Worm (Caenorhabditis elegans) whole organism, L4 larva: ENCODE data around the gene F59A7.11.

Experiments used
- F26F4.8 ChIP-seq: fragments of 200-800 bp; sonication (Bioruptor generic); conservative IDR thresholded peaks from 2 replicates; pipeline ENCODE4 v1.3.6; 2022; ENCODE audit warnings: missing genetic modification characterization, missing compliant biosample characterization
- F37D6.2 ChIP-seq: sonication (generic microtip); optimal IDR thresholded peaks from 2 replicates; lab custom pipeline; 2016; ENCODE audit warnings: mild to moderate bottlenecking, missing genetic modification characterization, missing compliant biosample characterization
- R02D3.7 ChIP-seq: fragments of 150-350 bp; sonication (generic microtip); optimal IDR thresholded peaks from 3 replicates; lab custom pipeline; 2014; ENCODE audit warnings: missing biosample characterization, missing genetic modification characterization
- Y48G9A.11 ChIP-seq: fragments of 200-800 bp; sonication (Bioruptor generic); IDR thresholded peaks from 2 replicates; pipeline ENCODE4 v1.3.6; 2022; ENCODE audit warnings: missing genetic modification reagents, missing genetic modification characterization, missing compliant biosample characterization
- Y5F2A.4 ChIP-seq: fragments of 200-800 bp; sonication (Bioruptor generic); optimal IDR thresholded peaks from 2 replicates; lab custom pipeline; 2018; ENCODE audit warnings: mild to moderate bottlenecking, missing genetic modification characterization, missing compliant biosample characterization
- Y75B8A.6 ChIP-seq: fragments of 200-800 bp; sonication (Bioruptor generic); IDR thresholded peaks from 2 replicates; pipeline ENCODE4 v1.3.6; 2022; ENCODE audit warnings: missing genetic modification reagents, missing genetic modification characterization, missing compliant biosample characterization
- ZK337.2 ChIP-seq: fragments of 200-800 bp; sonication (Bioruptor generic); IDR thresholded peaks from 2 replicates; pipeline ENCODE4 v1.3.6; 2022; ENCODE audit warnings: missing genetic modification reagents, missing genetic modification characterization, missing compliant biosample characterization
- ZK546.5 ChIP-seq, 2 experiments: sonication (generic microtip); optimal IDR thresholded peaks; 2 replicates each; lab custom pipeline; 2017; ENCODE audit warnings: missing biosample characterization in 2 of 2, missing genetic modification characterization in 2 of 2
- ama-1 ChIP-seq: fragments of 150-350 bp; optimal IDR thresholded peaks from 2 replicates; lab custom pipeline; 2014; ENCODE audit warnings: inconsistent platforms, mixed read lengths
- arid-1 ChIP-seq: fragments of 200-800 bp; sonication (Bioruptor generic); conservative IDR thresholded peaks from 2 replicates; pipeline ENCODE4 v1.3.6; 2022; ENCODE audit warnings: missing genetic modification reagents, missing genetic modification characterization, missing compliant biosample characterization
- attf-4 ChIP-seq: sonication (generic microtip); optimal IDR thresholded peaks from 3 replicates; lab custom pipeline; 2017; ENCODE audit warnings: missing biosample characterization, missing genetic modification characterization
- ceh-32 ChIP-seq: sonication (generic microtip); optimal IDR thresholded peaks from 2 replicates; lab custom pipeline; 2016; ENCODE audit warnings: mild to moderate bottlenecking, missing genetic modification characterization, missing compliant biosample characterization; ENCODE audit not compliant: poor library complexity
- ces-1 ChIP-seq: fragments of 150-350 bp; sonication (generic microtip); optimal IDR thresholded peaks from 4 replicates; lab custom pipeline; 2014; ENCODE audit warnings: missing biosample characterization, missing genetic modification reagents, missing genetic modification characterization
- daf-19 ChIP-seq: fragments of 200-800 bp; sonication (Bioruptor generic); conservative IDR thresholded peaks from 2 replicates; pipeline ENCODE4 v1.3.6; 2022; ENCODE audit warnings: missing genetic modification characterization, missing compliant biosample characterization
- dmd-8 ChIP-seq: fragments of 200-800 bp; sonication (Bioruptor generic); IDR thresholded peaks from 2 replicates; pipeline ENCODE4 v1.3.6; 2022; ENCODE audit warnings: missing genetic modification characterization, missing compliant biosample characterization
- duxl-1 ChIP-seq: sonication (generic microtip); optimal IDR thresholded peaks from 2 replicates; lab custom pipeline; 2016; ENCODE audit warnings: mild to moderate bottlenecking, missing genetic modification characterization, moderate library complexity, missing compliant biosample characterization; ENCODE audit not compliant: poor library complexity
- dve-1 ChIP-seq: sonication (generic microtip); optimal IDR thresholded peaks from 2 replicates; lab custom pipeline; 2017; ENCODE audit warnings: antibody characterized with exemption, mild to moderate bottlenecking, missing genetic modification characterization, missing compliant biosample characterization; ENCODE audit not compliant: insufficient read depth
- egl-27 ChIP-seq: sonication (generic microtip); optimal IDR thresholded peaks from 3 replicates; lab custom pipeline; 2017; ENCODE audit warnings: missing biosample characterization, missing genetic modification reagents, missing genetic modification characterization
- fos-1 ChIP-seq: fragments of 150-350 bp; optimal IDR thresholded peaks from 2 replicates; lab custom pipeline; 2014; ENCODE audit warnings: missing biosample characterization, missing genetic modification characterization
- hif-1 ChIP-seq, 2 experiments: sonication (generic microtip); optimal IDR thresholded peaks; 2 replicates each; lab custom pipeline; 2016 to 2017; ENCODE audit warnings: missing compliant biosample characterization in 2 of 2, missing genetic modification characterization in 2 of 2, missing genetic modification reagents in 2 of 2, missing genotype in 2 of 2, mild to moderate bottlenecking in 1 of 2
- hlh-30 ChIP-seq: sonication (generic microtip); optimal IDR thresholded peaks from 2 replicates; lab custom pipeline; 2017; ENCODE audit warnings: antibody characterized with exemption, mild to moderate bottlenecking, missing genetic modification characterization, missing compliant biosample characterization; ENCODE audit not compliant: insufficient read depth
- hmg-1.1 ChIP-seq: fragments of 200-800 bp; sonication (Bioruptor generic); IDR thresholded peaks from 2 replicates; pipeline ENCODE4 v1.3.6; 2022; ENCODE audit warnings: missing genetic modification reagents, missing genetic modification characterization, missing compliant biosample characterization
- jun-1 ChIP-seq: fragments of 150-350 bp; optimal IDR thresholded peaks from 2 replicates; lab custom pipeline; 2014; ENCODE audit warnings: missing biosample characterization, missing genetic modification reagents, missing genetic modification characterization
- lin-1 ChIP-seq: fragments of 200-800 bp; sonication (Bioruptor generic); IDR thresholded peaks from 2 replicates; pipeline ENCODE4 v1.3.6; 2022; ENCODE audit warnings: missing genetic modification reagents, missing genetic modification characterization, missing compliant biosample characterization
- lin-13 ChIP-seq: fragments of 150-350 bp; optimal IDR thresholded peaks from 2 replicates; lab custom pipeline; 2014; ENCODE audit warnings: missing biosample characterization, missing genetic modification reagents, missing genetic modification characterization
- lin-38 ChIP-seq: fragments of 200-800 bp; sonication (Bioruptor generic); IDR thresholded peaks from 2 replicates; pipeline ENCODE4 v1.3.6; 2022; ENCODE audit warnings: missing genetic modification reagents, missing genetic modification characterization, missing compliant biosample characterization
- lin-39 ChIP-seq: fragments of 150-350 bp; optimal IDR thresholded peaks from 2 replicates; lab custom pipeline; 2014; ENCODE audit warnings: missing biosample characterization, missing genetic modification reagents, missing genetic modification characterization
- madf-5 ChIP-seq, 2 experiments: fragments of 200-800 bp; sonication (Bioruptor generic); IDR thresholded peaks; 2 replicates each; pipeline ENCODE4 v1.3.6; 2022; ENCODE audit warnings: missing compliant biosample characterization in 2 of 2, missing genetic modification characterization in 2 of 2
- mxl-2 ChIP-seq: fragments of 200-800 bp; sonication (Bioruptor generic); conservative IDR thresholded peaks from 2 replicates; pipeline ENCODE4 v1.3.6; 2022; ENCODE audit warnings: missing genetic modification reagents, missing genetic modification characterization, missing compliant biosample characterization
- nhr-10 ChIP-seq: fragments of 150-350 bp; optimal IDR thresholded peaks from 2 replicates; lab custom pipeline; 2014; ENCODE audit warnings: missing biosample characterization, missing genetic modification characterization
- nhr-11 ChIP-seq: fragments of 150-350 bp; optimal IDR thresholded peaks from 2 replicates; lab custom pipeline; 2014; ENCODE audit warnings: missing biosample characterization, missing genetic modification characterization
- nhr-111 ChIP-seq: fragments of 200-800 bp; sonication (Bioruptor generic); optimal IDR thresholded peaks from 2 replicates; lab custom pipeline; 2018; ENCODE audit warnings: mild to moderate bottlenecking, missing genetic modification characterization, missing compliant biosample characterization
- nhr-25 ChIP-seq: sonication (generic microtip); optimal IDR thresholded peaks from 2 replicates; lab custom pipeline; 2017; ENCODE audit warnings: missing genetic modification characterization, mild to moderate bottlenecking, missing compliant biosample characterization, antibody characterized with exemption, moderate library complexity, borderline replicate concordance; ENCODE audit not compliant: insufficient read depth
- nhr-42 ChIP-seq: fragments of 200-800 bp; sonication (Bioruptor generic); IDR thresholded peaks from 2 replicates; pipeline ENCODE4 v1.3.6; 2022; ENCODE audit warnings: missing genetic modification characterization, missing compliant biosample characterization
- nhr-6 ChIP-seq: fragments of 150-350 bp; optimal IDR thresholded peaks from 2 replicates; lab custom pipeline; 2014; ENCODE audit warnings: missing biosample characterization, missing genetic modification characterization
- pha-4 ChIP-seq, 2 experiments: fragments of 150-350 bp in 1 of 2; fragments of 200-800 bp in 1 of 2; sonication (Bioruptor generic) in 1 of 2; IDR thresholded peaks in 1 of 2; optimal IDR thresholded peaks in 1 of 2; 2 replicates each; pipeline versions ENCODE4 v1.3.6 to Lab custom; 2014 to 2022; ENCODE audit warnings: missing genetic modification characterization in 2 of 2, missing genetic modification reagents in 2 of 2, missing biosample characterization in 1 of 2, missing compliant biosample characterization in 1 of 2
- pqm-1 ChIP-seq: sonication (generic microtip); optimal IDR thresholded peaks from 2 replicates; lab custom pipeline; 2017; ENCODE audit warnings: missing biosample characterization, missing genetic modification characterization
- sdz-12 ChIP-seq: fragments of 200-800 bp; sonication (Bioruptor generic); optimal IDR thresholded peaks from 2 replicates; lab custom pipeline; 2018; ENCODE audit warnings: mild to moderate bottlenecking, missing genetic modification characterization, missing compliant biosample characterization
- skn-1 ChIP-seq: fragments of 150-350 bp; optimal IDR thresholded peaks from 2 replicates; lab custom pipeline; 2014; ENCODE audit warnings: missing biosample characterization, missing genetic modification characterization
- snpc-1.2 ChIP-seq: fragments of 200-800 bp; sonication (Bioruptor generic); IDR thresholded peaks from 2 replicates; pipeline ENCODE4 v1.3.6; 2022; ENCODE audit warnings: missing genetic modification reagents, missing genetic modification characterization, missing compliant biosample characterization
- snpc-4 ChIP-seq: fragments of 150-350 bp; optimal IDR thresholded peaks from 2 replicates; lab custom pipeline; 2014; ENCODE audit warnings: missing biosample characterization, missing genetic modification characterization
- spr-3 ChIP-seq: fragments of 200-800 bp; sonication (Bioruptor generic); optimal IDR thresholded peaks from 2 replicates; lab custom pipeline; 2018; ENCODE audit warnings: mild to moderate bottlenecking, missing genetic modification characterization, missing compliant biosample characterization
- tag-97 ChIP-seq: fragments of 200-800 bp; sonication (Bioruptor generic); IDR thresholded peaks from 2 replicates; pipeline ENCODE4 v1.3.6; 2022; ENCODE audit warnings: missing genetic modification characterization, missing compliant biosample characterization
- tra-1 ChIP-seq: fragments of 200-800 bp; sonication (Bioruptor generic); IDR thresholded peaks from 2 replicates; pipeline ENCODE4 v1.3.6; 2022; ENCODE audit warnings: missing genetic modification reagents, missing genetic modification characterization, missing compliant biosample characterization
- unc-62 ChIP-seq, 3 experiments: fragments of 150-350 bp in 1 of 3; sonication (generic microtip); optimal IDR thresholded peaks in 2 of 3; peaks in 1 of 3; 1 replicate in 1 of 3; 2 replicates in 2 of 3; lab custom pipeline; 2014 to 2017; ENCODE audit warnings: missing biosample characterization in 3 of 3, missing genetic modification characterization in 3 of 3, missing genetic modification reagents in 3 of 3, missing genotype in 1 of 3
- zag-1 ChIP-seq: fragments of 150-350 bp; optimal IDR thresholded peaks from 2 replicates; lab custom pipeline; 2014; ENCODE audit warnings: missing biosample characterization, missing genetic modification characterization
- zfp-2 ChIP-seq: sonication (generic microtip); optimal IDR thresholded peaks from 2 replicates; lab custom pipeline; 2016; ENCODE audit warnings: mild to moderate bottlenecking, missing genetic modification characterization, missing compliant biosample characterization
- zfp-3 ChIP-seq: fragments of 200-800 bp; sonication (Bioruptor generic); conservative IDR thresholded peaks from 2 replicates; pipeline ENCODE4 v1.3.6; 2022; ENCODE audit warnings: missing genetic modification reagents, missing genetic modification characterization, missing compliant biosample characterization

F59A7.11 gene

DNA sequence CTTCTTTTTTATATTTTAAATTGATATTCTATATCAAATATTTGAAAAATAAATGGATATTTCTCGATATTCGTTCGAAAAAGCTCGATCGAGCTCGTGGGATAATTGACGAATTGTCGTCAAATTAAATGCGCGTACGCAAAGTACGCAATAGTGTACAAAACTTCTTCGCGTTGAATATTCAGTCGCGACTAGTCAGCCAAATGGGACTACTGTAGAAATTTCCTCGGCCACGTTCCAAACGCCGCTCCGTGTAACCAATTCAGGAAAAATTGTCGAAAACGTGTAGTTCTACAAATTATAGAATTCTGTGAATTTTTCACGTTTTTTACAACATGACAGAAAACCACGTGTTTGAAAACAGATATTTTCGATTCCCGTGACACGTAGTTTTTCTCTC lies 5.3 kb downstream of the F59A7.11 start (continued):
- TF ChIP-seq hif-1 (tag; optimal IDR thresholded peaks at IDR 0.05; lab: Kevin White, UChicago) (peak in 1 of 2 experiments; percentile 70), ces-1 (no peak), dve-1 (tag; lab: Kevin White, UChicago) (peak; percentile 34), ZK337.2 (no peak), ZK546.5 (tag; optimal IDR thresholded peaks at IDR 0.05; lab: Kevin White, UChicago) (no peak), madf-5 (GFP tag; IDR thresholded peaks at IDR 0.05; lab: Robert Waterston, UW) (no peak), nhr-11 (no peak), daf-19 (GFP tag; lab: Robert Waterston, UW) (no peak), ceh-32 (tag; lab: Kevin White, UChicago) (no peak), F37D6.2 (tag; lab: Kevin White, UChicago) (no peak), hmg-1.1 (GFP tag; lab: Robert Waterston, UW) (peak; percentile 50; the same call in 1 of the 2 replicates), F26F4.8 (GFP tag; lab: Robert Waterston, UW) (no peak), sdz-12 (GFP tag; lab: Kevin White, UChicago) (no peak), arid-1 (no peak; the same call in 1 of the 2 replicates), nhr-25 (no peak), nhr-6 (no peak), Y75B8A.6 (no peak), spr-3 (GFP tag; lab: Kevin White, UChicago) (no peak), lin-38 (GFP tag; lab: Robert Waterston, UW) (peak; percentile 88), Y48G9A.11 (GFP tag; lab: Robert Waterston, UW) (peak; percentile 60; the same call in 1 of the 2 replicates), nhr-10 (tag; lab: Kevin White, UChicago) (no peak), snpc-1.2 (GFP tag; lab: Robert Waterston, UW) (peak; percentile 59; the same call in 1 of the 2 replicates), ama-1 (no peak), R02D3.7 (tag; lab: Kevin White, UChicago) (no peak), zag-1 (tag; lab: Kevin White, UChicago) (no peak), snpc-4 (tag; lab: Kevin White, UChicago) (no peak), attf-4 (tag; lab: Kevin White, UChicago) (no peak), fos-1 (tag; lab: Kevin White, UChicago) (no peak), jun-1 (tag; lab: Kevin White, UChicago) (no peak), lin-13 (GFP tag; lab: Kevin White, UChicago) (no peak), Y5F2A.4 (no peak), tra-1 (no peak), hlh-30 (tag; lab: Kevin White, UChicago) (peak; percentile 28), duxl-1 (peak; percentile 64), pha-4 (GFP tag; IDR thresholded peaks at IDR 0.05; lab: Robert Waterston, UW) (no peak), pha-4 (tag; optimal IDR thresholded peaks at IDR 0.05; lab: Kevin White, UChicago) (no peak), nhr-111 (no peak), pqm-1 (tag; lab: Kevin White, UChicago) (no peak)

DNA sequence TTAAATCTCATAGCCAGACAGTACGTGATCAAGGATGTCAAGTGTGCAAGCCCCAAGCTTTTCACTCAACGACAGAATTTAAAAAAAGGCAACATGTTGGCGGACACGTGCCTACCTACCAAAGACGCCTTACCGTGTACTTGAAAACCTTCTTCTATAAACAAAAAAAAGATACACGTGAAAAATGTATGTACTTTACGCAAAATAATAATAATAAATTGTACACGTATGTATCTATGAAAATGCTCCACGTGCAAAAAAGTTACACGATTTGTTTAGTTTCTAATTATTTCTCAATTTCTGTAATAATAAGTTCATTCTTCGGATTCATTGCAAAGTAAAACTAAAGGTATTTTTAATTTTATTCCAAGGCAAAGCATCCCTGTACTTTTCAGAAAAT lies 9.1 kb downstream of the F59A7.11 start, which contains the start of gene cysl-4:
cysl-4 (plus strand) TSS at position 301 of the 400 bp plus-strand sequence.
- TF ChIP-seq ama-1 (no peak), unc-62 (GFP tag; optimal IDR thresholded peaks at IDR 0.05 in 1 of 2; lab: Kevin White, UChicago) (peak in 1 of 2 experiments; percentile 16), unc-62 (tag; optimal IDR thresholded peaks at IDR 0.05; lab: Kevin White, UChicago) (no peak)

DNA sequence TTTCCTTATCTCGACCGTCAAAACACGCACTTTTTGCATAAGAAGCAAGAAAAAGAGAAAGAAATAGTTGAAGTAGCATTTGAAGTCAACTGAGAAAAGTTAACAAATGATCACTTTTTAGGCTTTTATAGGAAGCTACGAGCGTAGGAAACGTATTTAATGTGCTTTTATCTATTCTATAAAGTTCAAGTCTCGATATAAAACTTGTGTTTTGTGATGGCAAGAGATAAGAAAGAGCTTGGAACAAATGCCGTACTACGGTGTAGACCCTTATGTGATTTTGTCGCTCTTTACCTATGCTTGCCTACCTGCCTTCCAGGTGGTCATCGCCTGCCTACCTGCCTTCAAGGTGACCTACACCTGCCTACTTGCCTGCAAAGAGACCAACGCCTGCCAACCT lies 9.5 kb downstream of the F59A7.11 start, which contains the start of gene clec-206:
clec-206 (minus strand) TSS at position 101 of the 400 bp plus-strand sequence.
- TF ChIP-seq zfp-3 (GFP tag; lab: Robert Waterston, UW) (no peak), spr-3 (GFP tag; lab: Kevin White, UChicago) (no peak), zfp-2 (tag; lab: Kevin White, UChicago) (no peak), mxl-2 (no peak), tag-97 (GFP tag; lab: Robert Waterston, UW) (no peak), lin-1 (no peak), dmd-8 (GFP tag; lab: Robert Waterston, UW) (no peak), egl-27 (no peak), nhr-42 (no peak), skn-1 (tag; lab: Kevin White, UChicago) (no peak), lin-39 (tag; lab: Kevin White, UChicago) (no peak), nhr-6 (no peak)
